Worm (Caenorhabditis elegans): ENCODE results near the gene kgb-2.
A peak's percentile ranks its signal among the peaks of the same experiment; 100 is the strongest.

kgb-2 gene

DNA sequence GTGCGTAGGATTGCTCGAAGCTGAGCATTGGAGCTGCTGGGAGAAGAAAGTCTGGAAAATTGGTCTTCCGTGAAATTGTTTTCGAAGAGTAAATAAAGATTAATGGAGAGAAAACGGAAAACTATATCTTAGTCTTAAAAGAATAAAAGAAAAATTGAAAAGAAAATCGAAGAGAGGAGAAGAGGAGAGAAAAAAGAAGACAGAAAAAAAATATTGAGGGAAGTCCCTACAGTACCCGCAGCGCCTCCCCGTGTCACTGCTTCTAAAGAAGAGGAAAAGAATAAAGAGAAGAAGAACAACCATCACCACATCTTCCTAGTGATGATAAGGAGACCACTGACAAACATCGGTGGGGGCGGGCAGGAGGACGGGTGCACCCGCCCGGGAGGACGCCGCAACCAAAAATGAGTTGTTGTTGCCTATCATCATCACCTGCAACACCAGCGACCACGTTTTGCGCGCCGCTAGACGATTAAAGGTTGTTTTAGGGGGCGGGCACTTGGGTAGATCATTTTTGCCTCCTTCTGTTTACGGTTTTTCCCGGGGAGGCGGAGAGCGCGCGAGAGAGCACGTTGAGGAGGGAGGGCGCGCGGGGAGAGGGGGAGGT lies 42.2 kb downstream of the kgb-2 start, which contains the start of gene CC8.2 (continued):
- TF ChIP-seq mdl-1 (tag; optimal IDR thresholded peaks at IDR 0.05): peak; percentile 44 to 62
- peak; percentile 39; the same call in 1 of the 2 replicates for TF ChIP-seq php-3 (GFP tag; IDR thresholded peaks at IDR 0.05)
- TF ChIP-seq daf-8 (GFP tag; IDR thresholded peaks at IDR 0.05): no peak
- TF ChIP-seq nhr-42 (GFP tag; IDR thresholded peaks at IDR 0.05): no peak
- TF ChIP-seq ZK337.2 (GFP tag; IDR thresholded peaks at IDR 0.05): 0 out of 2 replicates have a peak, but pooled peaks have one; percentile 12
- TF ChIP-seq F49E8.2 (tag; optimal IDR thresholded peaks at IDR 0.05; ENCODE audit: borderline replicate concordance): no peak
- no peak for TF ChIP-seq nhr-77 (tag; optimal IDR thresholded peaks at IDR 0.05)

DNA sequence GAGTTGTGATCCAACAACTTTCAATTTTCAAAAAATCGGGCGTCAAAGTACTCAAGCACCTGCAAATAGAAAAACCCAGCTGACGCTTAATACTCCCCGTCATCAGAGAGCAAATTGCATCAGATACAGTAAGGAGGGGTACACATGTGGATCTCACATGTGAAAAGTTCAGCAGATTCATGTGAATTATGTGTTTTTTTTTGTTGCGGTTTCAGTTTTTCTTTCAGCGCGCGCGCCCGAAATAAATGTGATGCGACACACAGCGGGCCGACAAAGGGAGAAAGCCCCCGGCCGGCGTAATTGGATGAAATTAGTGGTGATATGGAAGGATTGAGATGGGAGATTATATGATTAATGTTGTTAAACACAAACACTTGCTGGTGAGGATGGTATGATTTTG lies 45.6 kb downstream of the kgb-2 start:
- no peak for TF ChIP-seq madf-5 (GFP tag; IDR thresholded peaks at IDR 0.05)
- TF ChIP-seq hif-1 (tag; optimal IDR thresholded peaks at IDR 0.05): peak in 1 of 2 experiments; percentile 39
- no peak for TF ChIP-seq gei-8 (GFP tag; optimal IDR thresholded peaks at IDR 0.05)
- TF ChIP-seq set-16 (GFP tag; IDR thresholded peaks at IDR 0.05): no peak
- TF ChIP-seq nhr-28 (tag; optimal IDR thresholded peaks at IDR 0.05): peak; percentile 70
- TF ChIP-seq mxl-2 (GFP tag; conservative IDR thresholded peaks at IDR 0.05): peak; percentile 90
- TF ChIP-seq dve-1 (tag; optimal IDR thresholded peaks at IDR 0.05; ENCODE audit: insufficient read depth): no peak
- TF ChIP-seq nhr-48 (tag; optimal IDR thresholded peaks at IDR 0.05): peak; percentile 90
- TF ChIP-seq lsy-2 (tag; optimal IDR thresholded peaks at IDR 0.05): peak in 1 of 2 experiments; percentile 21
- TF ChIP-seq cey-2 (tag; optimal IDR thresholded peaks at IDR 0.05; ENCODE audit: borderline replicate concordance, insufficient read depth): peak; percentile 8
- no peak for TF ChIP-seq daf-16 (GFP tag; optimal IDR thresholded peaks at IDR 0.05)
- TF ChIP-seq daf-16 (tag; optimal IDR thresholded peaks at IDR 0.05): peak; percentile 27
- TF ChIP-seq mdl-1 (tag; optimal IDR thresholded peaks at IDR 0.05): peak in 1 of 2 experiments; percentile 71
- no peak for TF ChIP-seq ZK546.5 (tag; optimal IDR thresholded peaks at IDR 0.05)
- peak; percentile 59 for TF ChIP-seq mxl-3 (GFP tag; optimal IDR thresholded peaks at IDR 0.05)
- TF ChIP-seq pha-4 (GFP tag; IDR thresholded peaks at IDR 0.05): no peak
- TF ChIP-seq pha-4 (tag; optimal IDR thresholded peaks at IDR 0.05): no peak
- peak; percentile 72 for TF ChIP-seq hlh-30 (tag; optimal IDR thresholded peaks at IDR 0.05; ENCODE audit: insufficient read depth)
- TF ChIP-seq ceh-20 (GFP tag; IDR thresholded peaks at IDR 0.05): 0 out of 2 replicates have a peak, but pooled peaks have one; percentile 38
- peak; percentile 60 for TF ChIP-seq dmd-6 (GFP tag; IDR thresholded peaks at IDR 0.05)
- no peak for TF ChIP-seq nhr-111 (GFP tag; optimal IDR thresholded peaks at IDR 0.05)
- peak; percentile 73 for TF ChIP-seq hlh-11 (tag; optimal IDR thresholded peaks at IDR 0.05)
- no peak for TF ChIP-seq zfp-3 (GFP tag; conservative IDR thresholded peaks at IDR 0.05)
- peak; percentile 18 for TF ChIP-seq spr-1 (tag; optimal IDR thresholded peaks at IDR 0.05)
- TF ChIP-seq ama-1 (optimal IDR thresholded peaks at IDR 0.05): no peak
- no peak for TF ChIP-seq ztf-11 (tag; optimal IDR thresholded peaks at IDR 0.05)
- TF ChIP-seq aly-2 (tag; optimal IDR thresholded peaks at IDR 0.05): no peak
- TF ChIP-seq lin-38 (GFP tag; IDR thresholded peaks at IDR 0.05): no peak

DNA sequence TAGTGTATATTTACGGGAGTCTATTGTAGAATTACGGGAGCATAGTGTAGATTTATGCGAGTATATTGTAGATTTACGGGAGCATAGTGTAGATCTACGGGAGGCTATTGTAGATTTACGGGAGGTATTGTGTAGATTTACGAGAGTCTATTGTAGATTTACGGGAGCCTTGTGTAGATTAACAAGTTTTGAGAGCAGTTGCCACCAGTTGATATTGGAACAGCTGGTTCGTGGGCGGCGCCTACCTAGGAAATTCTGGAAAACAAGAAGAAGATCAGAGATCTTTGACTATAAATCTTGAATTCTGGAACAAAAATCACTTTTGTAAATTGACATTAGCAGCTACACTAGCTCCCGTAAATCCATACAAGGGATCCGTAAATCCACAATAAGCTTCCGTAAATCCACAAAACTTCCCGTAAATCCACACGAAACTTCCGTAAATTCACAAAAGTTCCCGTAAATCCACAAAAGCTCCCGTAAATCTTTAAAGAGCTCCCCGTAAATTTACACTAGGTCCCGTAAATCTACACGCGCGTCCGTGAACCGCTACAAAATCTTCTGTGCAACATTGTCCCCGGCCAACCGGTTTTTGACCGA lies 46.3 kb downstream of the kgb-2 start:
- TF ChIP-seq Y5F2A.4 (GFP tag; optimal IDR thresholded peaks at IDR 0.05) (no peak), lin-29 (GFP tag; IDR thresholded peaks at IDR 0.05) (no peak), zip-11 (GFP tag; IDR thresholded peaks at IDR 0.05) (no peak), D1046.2 (GFP tag; IDR thresholded peaks at IDR 0.05) (no peak), nhr-42 (GFP tag; IDR thresholded peaks at IDR 0.05) (no peak), ztf-7 (tag; optimal IDR thresholded peaks at IDR 0.05) (no peak), sdz-12 (GFP tag; optimal IDR thresholded peaks at IDR 0.05) (no peak), nhr-28 (tag; optimal IDR thresholded peaks at IDR 0.05) (no peak), pha-4 (GFP tag; IDR thresholded peaks at IDR 0.05) (no peak), pha-4 (tag; optimal IDR thresholded peaks at IDR 0.05) (no peak), daf-8 (GFP tag; IDR thresholded peaks at IDR 0.05) (no peak), unc-62 (GFP tag; optimal IDR thresholded peaks at IDR 0.05 in 1 of 2) (no peak), unc-62 (tag; optimal IDR thresholded peaks at IDR 0.05) (no peak), nhr-48 (tag; optimal IDR thresholded peaks at IDR 0.05) (no peak), daf-16 (GFP tag; optimal IDR thresholded peaks at IDR 0.05) (no peak), daf-16 (tag; optimal IDR thresholded peaks at IDR 0.05) (no peak)

All from whole organism, L4 larva.